Worm (Caenorhabditis elegans) whole organism, L4 larva: ENCODE data around the gene dyf-6.

Experiments
- aly-2 ChIP-seq: sonication (generic microtip); optimal IDR thresholded peaks from 2 replicates; lab custom pipeline; 2018; ENCODE audit warnings: missing biosample characterization, missing genetic modification characterization
- arid-1 ChIP-seq: fragments of 200-800 bp; sonication (Bioruptor generic); conservative IDR thresholded peaks from 2 replicates; pipeline ENCODE4 v1.3.6; 2022; ENCODE audit warnings: missing genetic modification reagents, missing genetic modification characterization, missing compliant biosample characterization
- jun-1 ChIP-seq: fragments of 150-350 bp; optimal IDR thresholded peaks from 2 replicates; lab custom pipeline; 2014; ENCODE audit warnings: missing biosample characterization, missing genetic modification reagents, missing genetic modification characterization
- lin-29 ChIP-seq: fragments of 200-800 bp; sonication (Bioruptor generic); IDR thresholded peaks from 2 replicates; pipeline ENCODE4 v1.3.6; 2022; ENCODE audit warnings: missing genetic modification reagents, missing genetic modification characterization, missing compliant biosample characterization
- lsy-2 ChIP-seq, 2 experiments: fragments of 150-350 bp in 1 of 2; sonication (generic microtip) in 1 of 2; optimal IDR thresholded peaks; 2 replicates each; lab custom pipeline; 2014 to 2017; ENCODE audit warnings: missing biosample characterization in 2 of 2, missing genetic modification characterization in 2 of 2
- madf-5 ChIP-seq, 2 experiments: fragments of 200-800 bp; sonication (Bioruptor generic); IDR thresholded peaks; 2 replicates each; pipeline ENCODE4 v1.3.6; 2022; ENCODE audit warnings: missing compliant biosample characterization in 2 of 2, missing genetic modification characterization in 2 of 2
- mdl-1 ChIP-seq, 2 experiments: fragments of 150-350 bp in 1 of 2; sonication (generic microtip) in 1 of 2; optimal IDR thresholded peaks; 2 replicates each; lab custom pipeline; 2014 to 2017; ENCODE audit warnings: missing biosample characterization in 2 of 2, missing genetic modification characterization in 2 of 2
- nhr-10 ChIP-seq: fragments of 150-350 bp; optimal IDR thresholded peaks from 2 replicates; lab custom pipeline; 2014; ENCODE audit warnings: missing biosample characterization, missing genetic modification characterization
- nhr-11 ChIP-seq: fragments of 150-350 bp; optimal IDR thresholded peaks from 2 replicates; lab custom pipeline; 2014; ENCODE audit warnings: missing biosample characterization, missing genetic modification characterization
- nhr-42 ChIP-seq: fragments of 200-800 bp; sonication (Bioruptor generic); IDR thresholded peaks from 2 replicates; pipeline ENCODE4 v1.3.6; 2022; ENCODE audit warnings: missing genetic modification characterization, missing compliant biosample characterization
- nhr-48 ChIP-seq: sonication (generic microtip); optimal IDR thresholded peaks from 2 replicates; lab custom pipeline; 2016; ENCODE audit warnings: mild to moderate bottlenecking, missing genetic modification characterization, missing compliant biosample characterization
- pha-4 ChIP-seq, 2 experiments: fragments of 150-350 bp in 1 of 2; fragments of 200-800 bp in 1 of 2; sonication (Bioruptor generic) in 1 of 2; IDR thresholded peaks in 1 of 2; optimal IDR thresholded peaks in 1 of 2; 2 replicates each; pipeline versions ENCODE4 v1.3.6 to Lab custom; 2014 to 2022; ENCODE audit warnings: missing genetic modification characterization in 2 of 2, missing genetic modification reagents in 2 of 2, missing biosample characterization in 1 of 2, missing compliant biosample characterization in 1 of 2
- vab-7 ChIP-seq: fragments of 200-800 bp; sonication (Bioruptor generic); IDR thresholded peaks from 2 replicates; pipeline ENCODE4 v1.3.6; 2022; ENCODE audit warnings: missing genetic modification reagents, missing genetic modification characterization, missing compliant biosample characterization
- ztf-11 ChIP-seq: fragments of 150-350 bp; optimal IDR thresholded peaks from 2 replicates; lab custom pipeline; 2014; ENCODE audit warnings: missing biosample characterization, missing genetic modification characterization

ce11 chrX:10396509-10397292 is 10.4 kb upstream of the dyf-6 start, which contains the start of gene pkn-1:
- no peak for TF ChIP-seq aly-2 (tag; lab: Kevin White, UChicago)
- no peak for TF ChIP-seq nhr-48 (tag; lab: Kevin White, UChicago)
- no peak for TF ChIP-seq arid-1 (GFP tag; lab: Robert Waterston, UW)
- no peak for TF ChIP-seq ztf-11 (tag; lab: Kevin White, UChicago)
- TF ChIP-seq lsy-2 (tag; optimal IDR thresholded peaks at IDR 0.05; lab: Kevin White, UChicago), result no peak
- TF ChIP-seq pha-4 (GFP tag; IDR thresholded peaks at IDR 0.05; lab: Robert Waterston, UW), result no peak
- peak; percentile 54 for TF ChIP-seq pha-4 (tag; optimal IDR thresholded peaks at IDR 0.05; lab: Kevin White, UChicago)
- no peak for TF ChIP-seq madf-5 (GFP tag; IDR thresholded peaks at IDR 0.05; lab: Robert Waterston, UW)
- no peak for TF ChIP-seq jun-1 (tag; lab: Kevin White, UChicago)
- no peak for TF ChIP-seq nhr-11
- no peak for TF ChIP-seq mdl-1 (tag; optimal IDR thresholded peaks at IDR 0.05; lab: Kevin White, UChicago)
- TF ChIP-seq nhr-10, result no peak
- no peak for TF ChIP-seq lin-29 (GFP tag; lab: Robert Waterston, UW)
- no peak for TF ChIP-seq vab-7
- TF ChIP-seq nhr-42 (GFP tag; lab: Robert Waterston, UW), result no peak
